Fruit fly (Drosophila melanogaster): ENCODE data around the gene CG15027.

The CG15027 gene

dm6 chrX:15042499-15042898, 43.1 kb downstream of the CG15027 start:
- TF ChIP-seq rn (GFP tag; IDR thresholded peaks at IDR 0.05) (no peak), Ets98B (GFP tag; IDR thresholded peaks at IDR 0.05) (peak; percentile 27), CG17806 (tag; optimal IDR thresholded peaks at IDR 0.05) (peak; percentile 34), CG14655 (GFP tag; optimal IDR thresholded peaks at IDR 0.05) (peak; percentile 7), CG4496 (GFP tag; IDR thresholded peaks at IDR 0.05) (peak; percentile 68; the same call in 2 of the 3 replicates), CG9948 (tag; optimal IDR thresholded peaks at IDR 0.05) (peak; percentile 2), CG12605 (GFP tag; IDR thresholded peaks at IDR 0.05) (no peak), CG8159 (tag; optimal IDR thresholded peaks at IDR 0.05) (peak; percentile 8), CG32121 (GFP tag; IDR thresholded peaks at IDR 0.05) (peak; percentile 62), CG15710 (tag; optimal IDR thresholded peaks at IDR 0.05) (no peak), Snoo (tag; optimal IDR thresholded peaks at IDR 0.05) (no peak), fd96Ca (GFP tag; IDR thresholded peaks at IDR 0.05) (0 out of 3 replicates have a peak, but pooled peaks have one; percentile 7)
